Worm (Caenorhabditis elegans): ENCODE data around the gene T22H9.1.

DNA sequence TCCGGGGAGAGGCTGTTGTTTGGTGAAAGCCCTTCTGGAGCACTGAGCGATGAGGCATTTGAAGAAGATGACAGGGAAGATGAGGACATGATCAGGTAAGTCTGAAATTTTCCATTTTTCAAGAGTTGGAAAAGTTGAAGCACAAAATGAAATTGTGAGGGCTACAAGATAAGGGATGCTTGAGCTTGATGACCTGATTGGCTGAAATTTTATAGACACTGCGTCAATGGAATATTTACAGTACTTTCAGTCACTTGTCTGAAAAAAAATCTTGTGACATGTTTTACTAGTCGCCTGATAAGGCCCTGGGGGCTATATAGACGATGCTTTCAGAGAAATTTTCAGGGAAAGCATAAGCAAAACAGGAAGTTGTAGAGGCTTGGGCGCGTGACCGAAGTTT lies 23.2 kb upstream of the T22H9.1 start, which contains the start of gene dmd-8:
- TF ChIP-seq ama-1 (optimal IDR thresholded peaks at IDR 0.05) = no peak
- TF ChIP-seq unc-62 (GFP tag; optimal IDR thresholded peaks at IDR 0.05 in 1 of 2) = no peak
- no peak for TF ChIP-seq unc-62 (tag; optimal IDR thresholded peaks at IDR 0.05)

Measured in whole organism, L4 larva.